Fruit fly (Drosophila melanogaster) whole organism, embryonic: Measurements from ENCODE around the gene CG43938.

Experiments used
- Antp ChIP-seq: fragments of 200-800 bp; sonication (Bioruptor generic); optimal IDR thresholded peaks from 3 replicates; lab custom pipeline; 2016; ENCODE audit warnings: missing biosample characterization, missing genetic modification characterization
- BEAF-32 ChIP-seq: fragments of 200-800 bp; sonication (Bioruptor generic); optimal IDR thresholded peaks from 3 replicates; lab custom pipeline; 2017; ENCODE audit warnings: missing biosample characterization, missing genetic modification characterization, mild to moderate bottlenecking, moderate library complexity, missing genetic modification reagents
- Bgb ChIP-seq: fragments of 200-800 bp; sonication (Bioruptor generic); IDR thresholded peaks from 2 replicates; pipeline ENCODE4 v1.3.6; 2022; ENCODE audit warnings: missing biosample characterization, missing genetic modification characterization; ENCODE audit not compliant: partially characterized antibody
- CG10431 ChIP-seq: fragments of 200-800 bp; sonication (Bioruptor generic); optimal IDR thresholded peaks from 3 replicates; lab custom pipeline; 2018; ENCODE audit warnings: missing biosample characterization, mild to moderate bottlenecking, missing genetic modification characterization
- CG12299 ChIP-seq: fragments of 200-800 bp; sonication (Bioruptor generic); optimal IDR thresholded peaks from 2 replicates; lab custom pipeline; 2018; ENCODE audit warnings: missing biosample characterization, mild to moderate bottlenecking, missing genetic modification characterization
- CG13123 ChIP-seq: fragments of 200-800 bp; sonication (Bioruptor generic); optimal IDR thresholded peaks from 2 replicates; lab custom pipeline; 2016; ENCODE audit warnings: missing biosample characterization, missing genetic modification characterization
- CG13287 ChIP-seq: fragments of 200-800 bp; sonication (Bioruptor generic); IDR thresholded peaks from 2 replicates; pipeline ENCODE4 v1.3.6; 2022; ENCODE audit warnings: missing biosample characterization, missing genetic modification characterization; ENCODE audit not compliant: partially characterized antibody
- CG1529 ChIP-seq: fragments of 200-800 bp; sonication (Bioruptor generic); optimal IDR thresholded peaks from 3 replicates; lab custom pipeline; 2018; ENCODE audit warnings: missing biosample characterization, missing genetic modification characterization
- CG16863 ChIP-seq: fragments of 200-800 bp; sonication (Bioruptor generic); optimal IDR thresholded peaks from 3 replicates; lab custom pipeline; 2016; ENCODE audit warnings: missing biosample characterization, missing genetic modification characterization
- CG17385 ChIP-seq: fragments of 200-800 bp; sonication (Bioruptor generic); optimal IDR thresholded peaks from 3 replicates; lab custom pipeline; 2018; ENCODE audit warnings: missing biosample characterization, mild to moderate bottlenecking, missing genetic modification characterization
- CG17912 ChIP-seq: fragments of 200-800 bp; sonication (Bioruptor generic); optimal IDR thresholded peaks from 2 replicates; lab custom pipeline; 2018; ENCODE audit warnings: missing biosample characterization, mild to moderate bottlenecking, missing genetic modification characterization
- CG1792 ChIP-seq: fragments of 200-800 bp; sonication (Bioruptor generic); optimal IDR thresholded peaks from 2 replicates; lab custom pipeline; 2016; ENCODE audit warnings: missing biosample characterization, missing genetic modification characterization
- CG3838 ChIP-seq: fragments of 200-800 bp; sonication (Bioruptor generic); optimal IDR thresholded peaks from 3 replicates; lab custom pipeline; 2016; ENCODE audit warnings: missing biosample characterization, missing genetic modification characterization
- CG4730 ChIP-seq: fragments of 200-800 bp; sonication (Bioruptor generic); IDR thresholded peaks from 2 replicates; pipeline ENCODE4 v1.3.6; 2022; ENCODE audit warnings: missing biosample characterization, missing genetic modification characterization
- CG5180 ChIP-seq: fragments of 200-800 bp; sonication (Bioruptor generic); optimal IDR thresholded peaks from 3 replicates; lab custom pipeline; 2017; ENCODE audit warnings: missing biosample characterization, missing genetic modification characterization, mild to moderate bottlenecking, moderate library complexity, missing genetic modification reagents
- CG6765 ChIP-seq: fragments of 200-800 bp; sonication (Bioruptor generic); optimal IDR thresholded peaks from 3 replicates; lab custom pipeline; 2017; ENCODE audit warnings: missing biosample characterization, mild to moderate bottlenecking, missing genetic modification characterization
- CG7928 ChIP-seq: fragments of 200-800 bp; sonication (Bioruptor generic); optimal IDR thresholded peaks from 2 replicates; lab custom pipeline; 2017; ENCODE audit warnings: missing biosample characterization, mild to moderate bottlenecking, missing genetic modification characterization
- CG8290 ChIP-seq, 3 experiments: fragments of 200-800 bp; sonication (Bioruptor generic); optimal IDR thresholded peaks; 2 replicates each; lab custom pipeline; 2016 to 2019; ENCODE audit warnings: missing biosample characterization in 3 of 3, missing genetic modification characterization in 3 of 3, mild to moderate bottlenecking in 2 of 3, moderate library complexity in 1 of 3
- CG8924 ChIP-seq: fragments of 200-800 bp; optimal IDR thresholded peaks from 3 replicates; lab custom pipeline; 2019; ENCODE audit warnings: missing biosample characterization, mild to moderate bottlenecking, missing genetic modification characterization, moderate library complexity
- Dref ChIP-seq: fragments of 200-800 bp; sonication (Bioruptor generic); IDR thresholded peaks from 2 replicates; pipeline ENCODE4 v1.3.6; 2022; ENCODE audit warnings: missing biosample characterization, missing genetic modification characterization
- Elba2 ChIP-seq: fragments of 200-800 bp; sonication (Bioruptor generic); optimal IDR thresholded peaks from 3 replicates; lab custom pipeline; 2016; ENCODE audit warnings: missing biosample characterization, missing genetic modification characterization
- HLHmδ ChIP-seq: fragments of 200-800 bp; sonication (Bioruptor generic); optimal IDR thresholded peaks from 2 replicates; lab custom pipeline; 2018; ENCODE audit warnings: missing biosample characterization, mild to moderate bottlenecking, missing genetic modification characterization, moderate library complexity
- Hey ChIP-seq: fragments of 200-800 bp; sonication (Bioruptor generic); optimal IDR thresholded peaks from 3 replicates; lab custom pipeline; 2018; ENCODE audit warnings: missing biosample characterization, mild to moderate bottlenecking, missing genetic modification characterization
- HmgZ ChIP-seq: fragments of 200-800 bp; sonication (Bioruptor generic); optimal IDR thresholded peaks from 2 replicates; lab custom pipeline; 2018; ENCODE audit warnings: missing biosample characterization, mild to moderate bottlenecking, missing genetic modification characterization
- Med ChIP-seq: fragments of 200-800 bp; sonication (Bioruptor generic); peaks from one replicate; lab custom pipeline; 2016; ENCODE audit warnings: missing biosample characterization, missing genetic modification characterization, mild to moderate bottlenecking, inconsistent platforms, moderate library complexity
- Nf-YB ChIP-seq: fragments of 200-800 bp; sonication (Bioruptor generic); optimal IDR thresholded peaks from 3 replicates; lab custom pipeline; 2019; ENCODE audit warnings: missing biosample characterization, mild to moderate bottlenecking, missing genetic modification characterization, moderate library complexity
- Sry-β ChIP-seq: fragments of 200-800 bp; sonication (Bioruptor generic); optimal IDR thresholded peaks from 2 replicates; lab custom pipeline; 2018; ENCODE audit warnings: missing biosample characterization, mild to moderate bottlenecking, missing genetic modification characterization, moderate library complexity
- Vsx1 ChIP-seq: fragments of 200-800 bp; sonication (Bioruptor generic); optimal IDR thresholded peaks from 2 replicates; lab custom pipeline; 2017; ENCODE audit warnings: missing biosample characterization, mild to moderate bottlenecking, missing genetic modification characterization, missing genetic modification reagents
- Xrp1 ChIP-seq: fragments of 200-800 bp; sonication (Bioruptor generic); IDR thresholded peaks from 2 replicates; pipeline ENCODE4 v1.3.6; 2022; ENCODE audit warnings: missing biosample characterization, missing genetic modification characterization
- al ChIP-seq: fragments of 200-800 bp; sonication (Bioruptor generic); IDR thresholded peaks from 2 replicates; pipeline ENCODE4 v1.3.6; 2022; ENCODE audit warnings: missing biosample characterization, missing genetic modification characterization
- bab2 ChIP-seq: fragments of 200-800 bp; sonication (Bioruptor generic); optimal IDR thresholded peaks from 2 replicates; lab custom pipeline; 2016; ENCODE audit warnings: missing biosample characterization, missing genetic modification characterization
- chinmo ChIP-seq: fragments of 200-800 bp; sonication (Bioruptor generic); IDR thresholded peaks from 4 replicates; pipeline ENCODE4 v1.3.6; 2022; ENCODE audit warnings: missing biosample characterization, missing genetic modification characterization; ENCODE audit not compliant: partially characterized antibody
- chm ChIP-seq: fragments of 200-800 bp; sonication (Bioruptor generic); IDR thresholded peaks from 2 replicates; pipeline ENCODE4 v1.3.6; 2022; ENCODE audit warnings: missing biosample characterization, missing genetic modification characterization
- cwo ChIP-seq: fragments of 200-800 bp; sonication (Bioruptor generic); optimal IDR thresholded peaks from 3 replicates; lab custom pipeline; 2017; ENCODE audit warnings: missing biosample characterization, missing genetic modification characterization, mild to moderate bottlenecking, moderate library complexity, missing genetic modification reagents
- grau ChIP-seq: fragments of 200-800 bp; optimal IDR thresholded peaks from 3 replicates; lab custom pipeline; 2019; ENCODE audit warnings: missing biosample characterization, mild to moderate bottlenecking, missing genetic modification characterization, moderate library complexity
- hbn ChIP-seq: fragments of 200-800 bp; sonication (Bioruptor generic); IDR thresholded peaks from 2 replicates; pipeline ENCODE4 v1.3.6; 2022; ENCODE audit warnings: missing biosample characterization, missing genetic modification characterization; ENCODE audit not compliant: partially characterized antibody
- hkb ChIP-seq, 2 experiments: fragments of 200-800 bp in 1 of 2; fragments of >200 bp in 1 of 2; sonication (Bioruptor generic) in 1 of 2; IDR thresholded peaks in 1 of 2; optimal IDR thresholded peaks in 1 of 2; 2 replicates each; pipeline versions ENCODE4 v1.3.6 to Lab custom; 2017 to 2022; ENCODE audit warnings: missing biosample characterization in 1 of 2, missing genetic modification characterization in 1 of 2
- hth ChIP-seq: fragments of >200 bp; optimal IDR thresholded peaks from 2 replicates; lab custom pipeline; 2017; ENCODE audit warnings: inconsistent platforms
- mld ChIP-seq: fragments of 200-800 bp; sonication (Bioruptor generic); IDR thresholded peaks from 3 replicates; pipeline ENCODE4 v1.3.6; 2022; ENCODE audit warnings: missing biosample characterization, missing genetic modification characterization; ENCODE audit not compliant: partially characterized antibody
- odd ChIP-seq: fragments of 200-800 bp; sonication (Bioruptor generic); optimal IDR thresholded peaks from 2 replicates; lab custom pipeline; 2017; ENCODE audit warnings: missing biosample characterization, mild to moderate bottlenecking, missing genetic modification characterization
- p53 ChIP-seq: fragments of 200-800 bp; sonication (Bioruptor generic); optimal IDR thresholded peaks from 2 replicates; lab custom pipeline; 2016; ENCODE audit warnings: missing biosample characterization, missing genetic modification characterization
- pan ChIP-seq, 4 experiments: fragments of >200 bp in 3 of 4; fragments of 200-800 bp in 1 of 4; sonication (Bioruptor generic) in 1 of 4; optimal IDR thresholded peaks in 3 of 4; IDR thresholded peaks in 1 of 4; 2 replicates each; pipeline versions ENCODE4 v1.3.6 to Lab custom; 2017 to 2022; ENCODE audit warnings: missing biosample characterization in 2 of 4, missing genetic modification characterization in 2 of 4, mixed read lengths in 1 of 4
- pfk ChIP-seq: fragments of 200-800 bp; sonication (Bioruptor generic); optimal IDR thresholded peaks from 2 replicates; lab custom pipeline; 2018; ENCODE audit warnings: missing biosample characterization, mild to moderate bottlenecking, missing genetic modification characterization, moderate library complexity
- pzg ChIP-seq: fragments of 200-800 bp; sonication (Bioruptor generic); optimal IDR thresholded peaks from 3 replicates; lab custom pipeline; 2018; ENCODE audit warnings: missing biosample characterization, mild to moderate bottlenecking, missing genetic modification characterization, moderate library complexity
- repo ChIP-seq: fragments of 200-800 bp; sonication (Bioruptor generic); optimal IDR thresholded peaks from 2 replicates; lab custom pipeline; 2016; ENCODE audit warnings: missing biosample characterization, missing genetic modification characterization
- sens-2 ChIP-seq: fragments of 200-800 bp; sonication (Bioruptor generic); IDR thresholded peaks from 2 replicates; pipeline ENCODE4 v1.3.6; 2022; ENCODE audit warnings: missing biosample characterization, missing genetic modification characterization
- so ChIP-seq: fragments of 200-800 bp; sonication (Bioruptor generic); IDR thresholded peaks from 3 replicates; pipeline ENCODE4 v1.3.6; 2022; ENCODE audit warnings: missing biosample characterization, missing genetic modification characterization
- tll ChIP-seq, 2 experiments: fragments of 200-800 bp in 1 of 2; fragments of >200 bp in 1 of 2; sonication (Bioruptor generic) in 1 of 2; optimal IDR thresholded peaks; 2 replicates each; lab custom pipeline; 2017 to 2019; ENCODE audit warnings: missing biosample characterization in 2 of 2, missing genetic modification characterization in 2 of 2, mild to moderate bottlenecking in 1 of 2, moderate library complexity in 1 of 2
- toy ChIP-seq: fragments of 200-800 bp; sonication (Bioruptor generic); IDR thresholded peaks from 2 replicates; pipeline ENCODE4 v1.3.6; 2022; ENCODE audit warnings: missing biosample characterization, missing genetic modification characterization

The CG43938 gene

DNA sequence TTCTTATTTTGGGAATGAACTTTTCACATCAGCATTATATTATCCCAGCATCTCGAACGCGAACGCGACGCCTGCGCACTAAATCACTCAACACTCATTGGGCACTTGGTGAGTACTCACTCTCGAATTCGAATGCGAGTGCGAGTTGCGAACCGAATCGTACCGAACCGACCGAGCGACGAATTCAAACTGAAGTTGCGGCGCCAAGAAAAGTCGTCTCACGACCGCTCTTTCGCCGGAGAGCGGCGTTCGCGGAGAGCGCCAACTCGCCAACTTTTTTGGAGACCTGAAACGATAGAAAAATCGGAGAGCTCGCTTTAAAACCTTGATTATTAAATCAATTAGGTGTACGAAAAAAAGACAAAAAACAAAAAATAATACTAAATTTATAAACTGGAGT lies 21.5 kb upstream of the CG43938 start (continued):
- TF ChIP-seq CG16863: no peak
- no peak for TF ChIP-seq pzg (GFP tag; lab: Kevin White, UChicago)
- TF ChIP-seq CG7928 (GFP tag; lab: Kevin White, UChicago): no peak
- no peak for TF ChIP-seq Sry-β (GFP tag; lab: Kevin White, UChicago)
- no peak for TF ChIP-seq Antp (GFP tag; lab: Kevin White, UChicago)
- no peak for TF ChIP-seq p53 (GFP tag; lab: Kevin White, UChicago)
- TF ChIP-seq grau (tag; lab: Kevin White, UChicago): no peak
- no peak for TF ChIP-seq Hey
- TF ChIP-seq Elba2: no peak
- TF ChIP-seq pfk: no peak
- no peak for TF ChIP-seq Vsx1 (GFP tag; lab: Kevin White, UChicago)
- no peak for TF ChIP-seq hth
- no peak for TF ChIP-seq CG8290 (GFP tag; optimal IDR thresholded peaks at IDR 0.05; lab: Kevin White, UChicago)
- peak in 1 of 2 experiments; percentile 34 for TF ChIP-seq CG8290 (tag; optimal IDR thresholded peaks at IDR 0.05; lab: Kevin White, UChicago)
- TF ChIP-seq so (GFP tag; lab: Robert Waterston, UW): no peak
- TF ChIP-seq Bgb: 0 out of 2 replicates have a peak, but pooled peaks have one; percentile 37
- no peak for TF ChIP-seq HmgZ (tag; lab: Kevin White, UChicago)
- TF ChIP-seq al (GFP tag; lab: Robert Waterston, UW): no peak
- peak; percentile 31 for TF ChIP-seq Med (GFP tag; lab: Kevin White, UChicago)
- TF ChIP-seq CG10431 (GFP tag; lab: Kevin White, UChicago): no peak
- no peak for TF ChIP-seq mld
- peak; percentile 46; the same call in 1 of the 2 replicates for TF ChIP-seq CG13287 (GFP tag; lab: Robert Waterston, UW)
- TF ChIP-seq bab2: no peak
- TF ChIP-seq cwo (GFP tag; lab: Kevin White, UChicago): no peak
- TF ChIP-seq odd (GFP tag; lab: Kevin White, UChicago): no peak
- TF ChIP-seq sens-2 (GFP tag; lab: Robert Waterston, UW): no peak
- no peak for TF ChIP-seq hbn (GFP tag; lab: Robert Waterston, UW)
- no peak for TF ChIP-seq repo (GFP tag; lab: Kevin White, UChicago)
- no peak for TF ChIP-seq CG3838 (GFP tag; lab: Kevin White, UChicago)
- TF ChIP-seq CG5180: peak; percentile 65
- TF ChIP-seq pan (optimal IDR thresholded peaks at IDR 0.05; lab: Kevin White, UChicago): no peak
- TF ChIP-seq pan (GFP tag; optimal IDR thresholded peaks at IDR 0.05 in 1 of 2, IDR thresholded peaks at IDR 0.05 in 1 of 2): no peak
- peak; percentile 86; the same call in 2 of the 4 replicates for TF ChIP-seq chinmo (GFP tag; lab: Robert Waterston, UW)
- TF ChIP-seq CG13123: no peak
- TF ChIP-seq CG8924 (tag; lab: Kevin White, UChicago): no peak
- no peak for TF ChIP-seq CG4730 (GFP tag; lab: Robert Waterston, UW)
- TF ChIP-seq CG17385 (GFP tag; lab: Kevin White, UChicago): no peak
- peak; percentile 6 for TF ChIP-seq Nf-YB (GFP tag; lab: Kevin White, UChicago)
- TF ChIP-seq CG6765 (GFP tag; lab: Kevin White, UChicago): no peak
- TF ChIP-seq HLHmδ (GFP tag; lab: Kevin White, UChicago): peak; percentile 46
- TF ChIP-seq toy (GFP tag; lab: Robert Waterston, UW): no peak
- TF ChIP-seq CG17912 (GFP tag; lab: Kevin White, UChicago): no peak
- no peak for TF ChIP-seq CG1529
- no peak for TF ChIP-seq tll (GFP tag; optimal IDR thresholded peaks at IDR 0.05; lab: Kevin White, UChicago)
- no peak for TF ChIP-seq Xrp1 (GFP tag; lab: Robert Waterston, UW)
- no peak for TF ChIP-seq chm (GFP tag; lab: Robert Waterston, UW)
- no peak for TF ChIP-seq CG1792 (GFP tag; lab: Kevin White, UChicago)
- TF ChIP-seq Dref (GFP tag; lab: Robert Waterston, UW): no peak
- TF ChIP-seq hkb (optimal IDR thresholded peaks at IDR 0.05; lab: Kevin White, UChicago): no peak
- TF ChIP-seq hkb (GFP tag; IDR thresholded peaks at IDR 0.05; lab: Robert Waterston, UW): 0 out of 2 replicates have a peak, but pooled peaks have one; percentile 28
- TF ChIP-seq CG12299 (tag; lab: Kevin White, UChicago): no peak
- no peak for TF ChIP-seq BEAF-32
